Fruit fly (Drosophila melanogaster) whole organism, embryonic: ENCODE data around the gene mthl6.

Source experiments
- B-H1 ChIP-seq: fragments of 200-800 bp; sonication (Bioruptor generic); IDR thresholded peaks from 3 replicates; pipeline ENCODE4 v1.3.6; 2022; ENCODE audit warnings: missing biosample characterization, missing genetic modification characterization
- CG1024 ChIP-seq: fragments of 200-800 bp; sonication (Bioruptor generic); IDR thresholded peaks from 2 replicates; pipeline ENCODE4 v1.3.6; 2022; ENCODE audit warnings: missing biosample characterization, missing genetic modification characterization
- CG10543 ChIP-seq: fragments of 200-800 bp; sonication (Bioruptor generic); optimal IDR thresholded peaks from 3 replicates; lab custom pipeline; 2017; ENCODE audit warnings: missing biosample characterization, mild to moderate bottlenecking, missing genetic modification characterization, moderate library complexity
- CG11456 ChIP-seq: fragments of 200-800 bp; sonication (Bioruptor generic); IDR thresholded peaks from 3 replicates; pipeline ENCODE4 v1.3.6; 2022; ENCODE audit warnings: missing biosample characterization, missing genetic modification characterization
- CG11695 ChIP-seq: fragments of 200-800 bp; sonication (Bioruptor generic); IDR thresholded peaks from 3 replicates; pipeline ENCODE4 v1.3.6; 2022; ENCODE audit warnings: missing biosample characterization, missing genetic modification characterization
- CG13624 ChIP-seq: fragments of 200-800 bp; sonication (Bioruptor generic); optimal IDR thresholded peaks from 2 replicates; lab custom pipeline; 2016; ENCODE audit warnings: missing biosample characterization, missing genetic modification characterization
- CG14050 ChIP-seq: fragments of 200-800 bp; sonication (Bioruptor generic); IDR thresholded peaks from 3 replicates; pipeline ENCODE4 v1.3.6; 2022; ENCODE audit warnings: missing biosample characterization, missing genetic modification characterization
- CG18011 ChIP-seq: fragments of 200-800 bp; sonication (Bioruptor generic); optimal IDR thresholded peaks from 2 replicates; lab custom pipeline; 2017; ENCODE audit warnings: missing biosample characterization, missing genetic modification characterization, mild to moderate bottlenecking, moderate library complexity, missing genotype
- CG18262 ChIP-seq: fragments of 200-800 bp; optimal IDR thresholded peaks from 3 replicates; lab custom pipeline; 2019; ENCODE audit warnings: missing biosample characterization, mild to moderate bottlenecking, missing genetic modification characterization, moderate library complexity
- CG2202 ChIP-seq: fragments of 200-800 bp; sonication (Bioruptor generic); optimal IDR thresholded peaks from 2 replicates; lab custom pipeline; 2018; ENCODE audit warnings: missing biosample characterization, mild to moderate bottlenecking, missing genetic modification characterization
- CG31388 ChIP-seq: fragments of 200-800 bp; sonication (Bioruptor generic); optimal IDR thresholded peaks from 2 replicates; lab custom pipeline; 2016; ENCODE audit warnings: missing biosample characterization, missing genetic modification characterization
- CG31441 ChIP-seq: fragments of 200-800 bp; sonication (Bioruptor generic); IDR thresholded peaks from 2 replicates; pipeline ENCODE4 v1.3.6; 2022; ENCODE audit warnings: missing biosample characterization, missing genetic modification characterization
- CG32767 ChIP-seq: fragments of 200-800 bp; sonication (Bioruptor generic); IDR thresholded peaks from 2 replicates; pipeline ENCODE4 v1.3.6; 2022; ENCODE audit warnings: missing biosample characterization, missing genetic modification characterization
- CG32772 ChIP-seq: fragments of 200-800 bp; sonication (Bioruptor generic); IDR thresholded peaks from 2 replicates; pipeline ENCODE4 v1.3.6; 2022; ENCODE audit warnings: missing biosample characterization, missing genetic modification characterization
- CG34422 ChIP-seq: fragments of 200-800 bp; sonication (Bioruptor generic); IDR thresholded peaks from 3 replicates; pipeline ENCODE4 v1.3.6; 2022; ENCODE audit warnings: missing biosample characterization, missing genetic modification characterization
- CG6683 ChIP-seq: fragments of 200-800 bp; sonication (Bioruptor generic); optimal IDR thresholded peaks from 2 replicates; lab custom pipeline; 2017; ENCODE audit warnings: missing biosample characterization, mild to moderate bottlenecking, missing genetic modification characterization, missing genetic modification reagents
- CG6791 ChIP-seq: fragments of 200-800 bp; sonication (Bioruptor generic); IDR thresholded peaks from 3 replicates; pipeline ENCODE4 v1.3.6; 2022; ENCODE audit warnings: missing biosample characterization, missing genetic modification characterization; ENCODE audit not compliant: partially characterized antibody
- CG7963 ChIP-seq: fragments of 200-800 bp; sonication (Bioruptor generic); IDR thresholded peaks from 3 replicates; pipeline ENCODE4 v1.3.6; 2022; ENCODE audit warnings: missing biosample characterization, missing genetic modification characterization; ENCODE audit not compliant: partially characterized antibody
- CG8089 ChIP-seq: fragments of 200-800 bp; sonication (Bioruptor generic); optimal IDR thresholded peaks from 3 replicates; lab custom pipeline; 2016; ENCODE audit warnings: missing biosample characterization, missing genetic modification characterization
- CG8281 ChIP-seq: fragments of 200-800 bp; sonication (Bioruptor generic); optimal IDR thresholded peaks from 2 replicates; lab custom pipeline; 2018; ENCODE audit warnings: missing biosample characterization, mild to moderate bottlenecking, missing genetic modification characterization, moderate library complexity
- CG9609 ChIP-seq: fragments of 200-800 bp; sonication (Bioruptor generic); optimal IDR thresholded peaks from 3 replicates; lab custom pipeline; 2016; ENCODE audit warnings: missing biosample characterization, missing genetic modification characterization
- CG9932 ChIP-seq: fragments of 200-800 bp; sonication (Bioruptor generic); IDR thresholded peaks from 2 replicates; pipeline ENCODE4 v1.3.6; 2022; ENCODE audit warnings: missing biosample characterization, missing genetic modification characterization
- D19A ChIP-seq: fragments of 200-800 bp; optimal IDR thresholded peaks from 3 replicates; lab custom pipeline; 2019; ENCODE audit warnings: missing biosample characterization, mild to moderate bottlenecking, missing genetic modification characterization, moderate library complexity
- Dek ChIP-seq: fragments of 200-800 bp; sonication (Bioruptor generic); optimal IDR thresholded peaks from 3 replicates; lab custom pipeline; 2019; ENCODE audit warnings: missing biosample characterization, mild to moderate bottlenecking, missing genetic modification characterization, moderate library complexity
- Hand ChIP-seq: fragments of 200-800 bp; sonication (Bioruptor generic); optimal IDR thresholded peaks from 2 replicates; lab custom pipeline; 2017; ENCODE audit warnings: mild to moderate bottlenecking, missing biosample characterization, missing genetic modification reagents, missing genetic modification characterization
- Hmx ChIP-seq: fragments of 200-800 bp; sonication (Bioruptor generic); optimal IDR thresholded peaks from 2 replicates; lab custom pipeline; 2016; ENCODE audit warnings: missing biosample characterization, missing genetic modification characterization
- Mad ChIP-seq: fragments of 200-800 bp; sonication (Bioruptor generic); optimal IDR thresholded peaks from 2 replicates; lab custom pipeline; 2016; ENCODE audit warnings: missing biosample characterization, missing genetic modification characterization
- Max ChIP-seq: fragments of 200-800 bp; sonication (Bioruptor generic); optimal IDR thresholded peaks from 2 replicates; lab custom pipeline; 2016; ENCODE audit warnings: missing biosample characterization, mild to moderate bottlenecking, missing genetic modification characterization
- Mrtf ChIP-seq: fragments of 200-800 bp; sonication (Bioruptor generic); IDR thresholded peaks from 3 replicates; pipeline ENCODE4 v1.3.6; 2022; ENCODE audit warnings: missing biosample characterization, missing genetic modification characterization
- Spps ChIP-seq: fragments of 200-800 bp; sonication (Bioruptor generic); optimal IDR thresholded peaks from 2 replicates; lab custom pipeline; 2018; ENCODE audit warnings: missing biosample characterization, mild to moderate bottlenecking, missing genetic modification characterization
- Tbp ChIP-seq: fragments of >200 bp; optimal IDR thresholded peaks from 2 replicates; lab custom pipeline; 2018; ENCODE audit warnings: missing biosample characterization, missing genetic modification characterization
- Usf ChIP-seq: fragments of 200-800 bp; sonication (Bioruptor generic); optimal IDR thresholded peaks from 2 replicates; lab custom pipeline; 2017; ENCODE audit warnings: missing genotype, missing biosample characterization, missing genetic modification characterization
- ash1 ChIP-seq: fragments of 200-800 bp; sonication (Bioruptor generic); optimal IDR thresholded peaks from 2 replicates; lab custom pipeline; 2018; ENCODE audit warnings: missing biosample characterization, mild to moderate bottlenecking, missing genetic modification characterization
- ci ChIP-seq: fragments of 200-800 bp; sonication (Bioruptor generic); IDR thresholded peaks from 3 replicates; pipeline ENCODE4 v1.3.6; 2022; ENCODE audit warnings: missing biosample characterization, missing genetic modification characterization
- cwo ChIP-seq: fragments of 200-800 bp; sonication (Bioruptor generic); optimal IDR thresholded peaks from 3 replicates; lab custom pipeline; 2017; ENCODE audit warnings: missing biosample characterization, missing genetic modification characterization, mild to moderate bottlenecking, moderate library complexity, missing genetic modification reagents
- dati ChIP-seq: fragments of 200-800 bp; sonication (Bioruptor generic); IDR thresholded peaks from 2 replicates; pipeline ENCODE4 v1.3.6; 2022; ENCODE audit warnings: missing biosample characterization, missing genetic modification characterization
- exex ChIP-seq: fragments of 200-800 bp; sonication (Bioruptor generic); optimal IDR thresholded peaks from 4 replicates; lab custom pipeline; 2018; ENCODE audit warnings: missing biosample characterization, mild to moderate bottlenecking, missing genetic modification characterization, moderate library complexity
- gro ChIP-seq: fragments of 200-800 bp; sonication (Bioruptor generic); optimal IDR thresholded peaks from 2 replicates; lab custom pipeline; 2016; ENCODE audit warnings: missing biosample characterization, missing genetic modification characterization
- gsb ChIP-seq: fragments of 200-800 bp; sonication (Bioruptor generic); IDR thresholded peaks from 2 replicates; pipeline ENCODE4 v1.3.6; 2022; ENCODE audit warnings: missing biosample characterization, missing genetic modification characterization
- ken ChIP-seq: fragments of 200-800 bp; sonication (Bioruptor generic); IDR thresholded peaks from 3 replicates; pipeline ENCODE4 v1.3.6; 2022; ENCODE audit warnings: missing biosample characterization, missing genetic modification characterization
- lov ChIP-seq, 2 experiments: fragments of 200-800 bp in 1 of 2; fragments of >200 bp in 1 of 2; sonication (Bioruptor generic) in 1 of 2; IDR thresholded peaks in 1 of 2; optimal IDR thresholded peaks in 1 of 2; 2 replicates in 1 of 2; 3 replicates in 1 of 2; pipeline versions ENCODE4 v1.3.6 to Lab custom; 2017 to 2022; ENCODE audit warnings: missing biosample characterization in 1 of 2, missing genetic modification characterization in 1 of 2
- nmo ChIP-seq: fragments of 200-800 bp; sonication (Bioruptor generic); optimal IDR thresholded peaks from 2 replicates; lab custom pipeline; 2018; ENCODE audit warnings: missing biosample characterization, mild to moderate bottlenecking, missing genetic modification characterization, moderate library complexity
- odd ChIP-seq: fragments of 200-800 bp; sonication (Bioruptor generic); optimal IDR thresholded peaks from 2 replicates; lab custom pipeline; 2017; ENCODE audit warnings: missing biosample characterization, mild to moderate bottlenecking, missing genetic modification characterization
- pfk ChIP-seq: fragments of 200-800 bp; sonication (Bioruptor generic); optimal IDR thresholded peaks from 2 replicates; lab custom pipeline; 2018; ENCODE audit warnings: missing biosample characterization, mild to moderate bottlenecking, missing genetic modification characterization, moderate library complexity
- schlank ChIP-seq: fragments of 200-800 bp; sonication (Bioruptor generic); optimal IDR thresholded peaks from 2 replicates; lab custom pipeline; 2018; ENCODE audit warnings: missing biosample characterization, mild to moderate bottlenecking, missing genetic modification characterization
- seq ChIP-seq: fragments of 200-800 bp; sonication (Bioruptor generic); IDR thresholded peaks from 2 replicates; pipeline ENCODE4 v1.3.6; 2022; ENCODE audit warnings: missing biosample characterization, missing genetic modification characterization
- ttk ChIP-seq: fragments of 200-800 bp; sonication (Bioruptor generic); IDR thresholded peaks from 2 replicates; pipeline ENCODE4 v2.1.2; 2022; ENCODE audit warnings: missing biosample characterization, missing genetic modification characterization
- unc-4 ChIP-seq: fragments of 200-800 bp; sonication (Bioruptor generic); IDR thresholded peaks from 2 replicates; pipeline ENCODE4 v1.3.6; 2022; ENCODE audit warnings: missing biosample characterization, missing genetic modification characterization; ENCODE audit not compliant: partially characterized antibody
- vfl ChIP-seq: fragments of 200-800 bp; sonication (Bioruptor generic); optimal IDR thresholded peaks from 2 replicates; lab custom pipeline; 2016; ENCODE audit warnings: missing biosample characterization, missing genetic modification characterization
- z ChIP-seq: fragments of 200-800 bp; sonication (Bioruptor generic); IDR thresholded peaks from 3 replicates; pipeline ENCODE4 v1.3.6; 2022; ENCODE audit warnings: missing biosample characterization, missing genetic modification characterization

Gene mthl6

dm6 chr3L:7528380-7529080 lies 42.8 kb downstream of the mthl6 start, which contains the start of gene lqf (continued):
- TF ChIP-seq D19A (tag; lab: Kevin White, UChicago) = no peak
- no peak for TF ChIP-seq Max (GFP tag; lab: Kevin White, UChicago)
- no peak for TF ChIP-seq schlank (tag; lab: Kevin White, UChicago)
- TF ChIP-seq odd = no peak
- TF ChIP-seq ci (GFP tag; lab: Robert Waterston, UW) = no peak
- no peak for TF ChIP-seq CG31388 (GFP tag; lab: Kevin White, UChicago)
- no peak for TF ChIP-seq CG13624 (GFP tag; lab: Kevin White, UChicago)
- no peak for TF ChIP-seq CG8281 (tag; lab: Kevin White, UChicago)
- no peak for TF ChIP-seq z
- TF ChIP-seq CG7963 = peak; percentile 84
- no peak for TF ChIP-seq exex (tag; lab: Kevin White, UChicago)
- no peak for TF ChIP-seq dati (GFP tag; lab: Robert Waterston, UW)
- TF ChIP-seq CG18262 (tag; lab: Kevin White, UChicago) = peak; percentile 43
- TF ChIP-seq unc-4 (GFP tag; lab: Robert Waterston, UW) = peak; percentile 78
- TF ChIP-seq gro (GFP tag; lab: Kevin White, UChicago) = no peak
- no peak for TF ChIP-seq ttk
- no peak for TF ChIP-seq Usf (GFP tag; lab: Kevin White, UChicago)
- no peak for TF ChIP-seq CG11456 (GFP tag; lab: Robert Waterston, UW)
- TF ChIP-seq CG18011 (GFP tag; lab: Kevin White, UChicago) = no peak
- TF ChIP-seq CG9932 (GFP tag; lab: Robert Waterston, UW) = peak; percentile 70
- TF ChIP-seq Hand (GFP tag; lab: Kevin White, UChicago) = no peak
- TF ChIP-seq CG2202 (tag; lab: Kevin White, UChicago) = no peak
- 0 out of 3 replicates have a peak, but pooled peaks have one; percentile 19 for TF ChIP-seq CG11695 (GFP tag; lab: Robert Waterston, UW)
- no peak for TF ChIP-seq Spps (tag; lab: Kevin White, UChicago)
- no peak for TF ChIP-seq CG14050 (GFP tag; lab: Robert Waterston, UW)
- TF ChIP-seq CG32772 = no peak
- TF ChIP-seq ken (GFP tag; lab: Robert Waterston, UW) = no peak
- TF ChIP-seq gsb (GFP tag; lab: Robert Waterston, UW) = no peak
- no peak for TF ChIP-seq CG9609 (GFP tag; lab: Kevin White, UChicago)
- TF ChIP-seq vfl (GFP tag; lab: Kevin White, UChicago) = no peak
- no peak for TF ChIP-seq ash1 (GFP tag; lab: Kevin White, UChicago)
- peak; percentile 29; the same call in 1 of the 2 replicates for TF ChIP-seq CG31441 (GFP tag; lab: Robert Waterston, UW)
- TF ChIP-seq CG8089 = no peak
- no peak for TF ChIP-seq Mad (GFP tag; lab: Kevin White, UChicago)
- no peak for TF ChIP-seq lov (optimal IDR thresholded peaks at IDR 0.05; lab: Kevin White, UChicago)
- TF ChIP-seq lov (GFP tag; IDR thresholded peaks at IDR 0.05; lab: Robert Waterston, UW) = no peak
- peak; percentile 74 for TF ChIP-seq CG6791 (GFP tag; lab: Robert Waterston, UW)
- TF ChIP-seq cwo (GFP tag; lab: Kevin White, UChicago) = no peak
- TF ChIP-seq B-H1 (GFP tag; lab: Robert Waterston, UW) = no peak
- TF ChIP-seq nmo (GFP tag; lab: Kevin White, UChicago) = peak; percentile 59
- TF ChIP-seq CG34422 (GFP tag; lab: Robert Waterston, UW) = no peak; the same call in 2 of the 3 replicates
- TF ChIP-seq CG10543 (GFP tag; lab: Kevin White, UChicago) = no peak
- TF ChIP-seq CG6683 (GFP tag; lab: Kevin White, UChicago) = no peak
- TF ChIP-seq Dek (tag; lab: Kevin White, UChicago) = peak; percentile 6
- no peak for TF ChIP-seq Tbp (GFP tag; lab: Kevin White, UChicago)
- TF ChIP-seq Hmx (GFP tag; lab: Kevin White, UChicago) = no peak
- no peak for TF ChIP-seq CG32767 (GFP tag; lab: Robert Waterston, UW)
- TF ChIP-seq CG1024 (GFP tag; lab: Robert Waterston, UW) = no peak
- TF ChIP-seq seq (GFP tag; lab: Robert Waterston, UW) = no peak
- TF ChIP-seq Mrtf (GFP tag; lab: Robert Waterston, UW) = no peak
- no peak for TF ChIP-seq pfk (GFP tag; lab: Kevin White, UChicago)
